Worm (Caenorhabditis elegans) whole organism, L1 larva: Measurements from ENCODE around the gene irld-65.

Source experiments
- F16B12.6 ChIP-seq: fragments of 150-350 bp; optimal IDR thresholded peaks from 2 replicates; lab custom pipeline; 2014; ENCODE audit warnings: missing biosample characterization, missing genetic modification characterization
- ama-1 ChIP-seq: fragments of 150-350 bp; optimal IDR thresholded peaks from 2 replicates; lab custom pipeline; 2014
- ceh-82 ChIP-seq, 3 experiments: fragments of 150-350 bp in 1 of 3; sonication (generic microtip) in 2 of 3; optimal IDR thresholded peaks; 2 replicates each; lab custom pipeline; 2014 to 2017; ENCODE audit warnings: missing biosample characterization in 3 of 3, missing genetic modification characterization in 3 of 3
- fkh-10 ChIP-seq: sonication (generic microtip); optimal IDR thresholded peaks from 2 replicates; lab custom pipeline; 2017; ENCODE audit warnings: missing biosample characterization, missing genetic modification reagents, missing genetic modification characterization
- irx-1 ChIP-seq: sonication (generic microtip); optimal IDR thresholded peaks from 2 replicates; lab custom pipeline; 2016; ENCODE audit warnings: missing genetic modification characterization, missing compliant biosample characterization
- nhr-85 ChIP-seq: sonication (generic microtip); peaks from one replicate; lab custom pipeline; 2016; ENCODE audit warnings: missing genetic modification characterization, inconsistent platforms, missing compliant biosample characterization
- pag-3 ChIP-seq: sonication (generic microtip); optimal IDR thresholded peaks from 2 replicates; lab custom pipeline; 2017; ENCODE audit warnings: missing genetic modification characterization, mild to moderate bottlenecking, missing compliant biosample characterization, antibody characterized with exemption, borderline replicate concordance; ENCODE audit not compliant: insufficient read depth
- snpc-4 ChIP-seq: fragments of 150-350 bp; optimal IDR thresholded peaks from 2 replicates; lab custom pipeline; 2014; ENCODE audit warnings: missing biosample characterization, missing genetic modification characterization
- tbx-2 ChIP-seq: sonication (generic microtip); optimal IDR thresholded peaks from 2 replicates; lab custom pipeline; 2016; ENCODE audit warnings: missing genetic modification characterization, missing compliant biosample characterization
- unc-130 ChIP-seq: fragments of 150-350 bp; optimal IDR thresholded peaks from 2 replicates; lab custom pipeline; 2017; ENCODE audit warnings: missing biosample characterization, missing genetic modification characterization, inconsistent platforms
- unc-62 ChIP-seq: fragments of 150-350 bp; optimal IDR thresholded peaks from 2 replicates; lab custom pipeline; 2014; ENCODE audit warnings: missing biosample characterization, missing genetic modification reagents, missing genetic modification characterization
- vab-15 ChIP-seq: sonication (generic microtip); optimal IDR thresholded peaks from 2 replicates; lab custom pipeline; 2017; ENCODE audit warnings: missing genotype, mild to moderate bottlenecking, missing genetic modification characterization, missing compliant biosample characterization
- zip-4 ChIP-seq: fragments of 200-800 bp; sonication (Bioruptor generic); optimal IDR thresholded peaks from 2 replicates; lab custom pipeline; 2018; ENCODE audit warnings: mild to moderate bottlenecking, missing genetic modification characterization, moderate library complexity, missing compliant biosample characterization
- ztf-4 ChIP-seq: fragments of 150-350 bp; optimal IDR thresholded peaks from 2 replicates; lab custom pipeline; 2014; ENCODE audit warnings: missing biosample characterization, missing genetic modification characterization

DNA sequence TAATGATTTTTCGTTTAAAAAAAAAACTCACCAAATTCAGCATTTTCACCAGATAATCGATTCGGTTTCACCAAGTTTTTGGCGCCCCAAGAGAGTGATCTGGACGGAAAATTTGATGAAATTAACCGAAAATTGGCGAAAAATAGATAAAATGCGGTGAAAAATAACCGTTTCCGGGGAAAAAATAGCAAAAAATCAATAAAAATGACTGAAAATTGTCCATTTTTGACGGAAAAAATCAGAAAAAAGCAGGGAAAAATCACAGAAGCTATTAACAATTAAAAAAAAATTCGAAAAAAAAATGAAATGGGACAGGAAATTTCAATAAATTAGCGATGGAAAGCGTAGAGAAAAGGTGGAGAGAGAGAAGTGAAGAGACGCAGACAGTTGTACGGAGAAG lies 24.2 kb downstream of the irld-65 start, which contains the start of gene ubc-15:
- TF ChIP-seq ceh-82 (tag; optimal IDR thresholded peaks at IDR 0.05; lab: Kevin White, UChicago) = no peak
- no peak for TF ChIP-seq zip-4 (GFP tag; lab: Kevin White, UChicago)
- no peak for TF ChIP-seq fkh-10 (GFP tag; lab: Kevin White, UChicago)
- TF ChIP-seq pag-3 (tag; lab: Kevin White, UChicago) = no peak
- no peak for TF ChIP-seq unc-130 (tag; lab: Kevin White, UChicago)
- no peak for TF ChIP-seq unc-62 (GFP tag; lab: Kevin White, UChicago)
- no peak for TF ChIP-seq ztf-4 (tag; lab: Kevin White, UChicago)
- TF ChIP-seq ama-1 (lab: Kevin White, UChicago) = no peak
- no peak for TF ChIP-seq vab-15 (tag; lab: Kevin White, UChicago)
- TF ChIP-seq tbx-2 (tag; lab: Kevin White, UChicago) = no peak
- no peak for TF ChIP-seq F16B12.6 (tag; lab: Kevin White, UChicago)
- TF ChIP-seq snpc-4 (tag; lab: Kevin White, UChicago) = no peak
- no peak for TF ChIP-seq irx-1 (tag; lab: Kevin White, UChicago)
- TF ChIP-seq nhr-85 = no peak
